Worm (Caenorhabditis elegans) whole organism, young adult: ENCODE measurements around the gene F02D8.1.

Experiments
- B0019.2 ChIP-seq: fragments of 200-800 bp; sonication (Bioruptor generic); conservative IDR thresholded peaks from 2 replicates; pipeline ENCODE4 v1.3.6; 2022; ENCODE audit warnings: missing genetic modification reagents, missing genetic modification characterization, missing compliant biosample characterization
- C06A6.2 ChIP-seq: fragments of 200-800 bp; sonication (Bioruptor generic); conservative IDR thresholded peaks from 2 replicates; pipeline ENCODE4 v1.3.6; 2022; ENCODE audit warnings: missing genetic modification characterization, missing compliant biosample characterization
- F57A8.1 ChIP-seq: fragments of 200-800 bp; sonication (Bioruptor generic); optimal IDR thresholded peaks from 2 replicates; lab custom pipeline; 2018; ENCODE audit warnings: mild to moderate bottlenecking, missing genetic modification characterization, moderate library complexity, missing compliant biosample characterization
- Y67H2A.10 ChIP-seq: fragments of 200-800 bp; sonication (Bioruptor generic); conservative IDR thresholded peaks from 2 replicates; pipeline ENCODE4 v1.3.6; 2022; ENCODE audit warnings: missing genetic modification reagents, missing genetic modification characterization, missing compliant biosample characterization
- akir-1 ChIP-seq: fragments of 200-800 bp; sonication (Bioruptor generic); optimal IDR thresholded peaks from 2 replicates; lab custom pipeline; 2018; ENCODE audit warnings: mild to moderate bottlenecking, missing genetic modification characterization, moderate library complexity, missing compliant biosample characterization
- ama-1 ChIP-seq, 3 experiments: fragments of 150-350 bp in 1 of 3; sonication (generic microtip) in 2 of 3; optimal IDR thresholded peaks; 2 replicates each; lab custom pipeline; 2014 to 2018; ENCODE audit warnings: missing biosample characterization in 2 of 3, missing genetic modification characterization in 2 of 3, missing genetic modification reagents in 2 of 3
- him-1 ChIP-seq: sonication (generic microtip); optimal IDR thresholded peaks from 2 replicates; lab custom pipeline; 2016; ENCODE audit warnings: missing genotype, missing genetic modification reagents, missing genetic modification characterization, missing compliant biosample characterization
- let-526 ChIP-seq: fragments of 200-800 bp; sonication (Bioruptor generic); IDR thresholded peaks from 2 replicates; pipeline ENCODE4 v1.3.6; 2022; ENCODE audit warnings: missing genetic modification reagents, missing genetic modification characterization, missing compliant biosample characterization
- nfya-1 ChIP-seq: sonication (generic microtip); optimal IDR thresholded peaks from 2 replicates; lab custom pipeline; 2017; ENCODE audit warnings: antibody characterized with exemption, missing compliant biosample characterization, missing genetic modification characterization, borderline replicate concordance; ENCODE audit not compliant: insufficient read depth
- snpc-4 ChIP-seq, 5 experiments: fragments of 150-350 bp in 1 of 5; sonication (generic microtip) in 4 of 5; optimal IDR thresholded peaks; 2 replicates each; lab custom pipeline; 2014 to 2018; ENCODE audit warnings: missing genetic modification characterization in 5 of 5, missing biosample characterization in 3 of 5, antibody characterized with exemption in 2 of 5, mild to moderate bottlenecking in 2 of 5, missing compliant biosample characterization in 2 of 5, missing genotype in 2 of 5, moderate library complexity in 2 of 5, missing genetic modification reagents in 1 of 5

- TF ChIP-seq Y67H2A.10 (GFP tag; lab: Robert Waterston, UW) (no peak), him-1 (tag; lab: Kevin White, UChicago) (no peak), akir-1 (GFP tag; lab: Kevin White, UChicago) (no peak), B0019.2 (no peak), nfya-1 (tag; lab: Kevin White, UChicago) (no peak), F57A8.1 (GFP tag; lab: Kevin White, UChicago) (no peak), ama-1 (optimal IDR thresholded peaks at IDR 0.05; lab: Kevin White, UChicago) (no peak), ama-1 (GFP tag; optimal IDR thresholded peaks at IDR 0.05; lab: Kevin White, UChicago) (no peak), snpc-4 (GFP tag; optimal IDR thresholded peaks at IDR 0.05; lab: Kevin White, UChicago) (no peak), snpc-4 (tag; optimal IDR thresholded peaks at IDR 0.05; lab: Kevin White, UChicago) (no peak), C06A6.2 (GFP tag; lab: Robert Waterston, UW) (no peak), let-526 (GFP tag; lab: Robert Waterston, UW) (no peak)
Observed at ce11 chrV:15011560-15011959, 33.1 kb upstream of the F02D8.1 start, which contains the start of gene nmr-2.
